Worm (Caenorhabditis elegans) whole organism, young adult: ENCODE data around the gene F56C9.6.

Source experiments
- C06A6.2 ChIP-seq: fragments of 200-800 bp; sonication (Bioruptor generic); conservative IDR thresholded peaks from 2 replicates; pipeline ENCODE4 v1.3.6; 2022; ENCODE audit warnings: missing genetic modification characterization, missing compliant biosample characterization
- F10E7.11 ChIP-seq: sonication (generic microtip); optimal IDR thresholded peaks from 2 replicates; lab custom pipeline; 2017; ENCODE audit warnings: mild to moderate bottlenecking, missing genetic modification characterization, moderate library complexity, missing compliant biosample characterization
- F33H1.4 ChIP-seq: fragments of 200-800 bp; sonication (Bioruptor generic); IDR thresholded peaks from 2 replicates; pipeline ENCODE4 v1.3.6; 2022; ENCODE audit warnings: missing genetic modification reagents, missing genetic modification characterization, missing compliant biosample characterization
- F49E8.2 ChIP-seq: sonication (generic microtip); optimal IDR thresholded peaks from 3 replicates; lab custom pipeline; 2017; ENCODE audit warnings: missing genetic modification characterization, mild to moderate bottlenecking, missing compliant biosample characterization, antibody characterized with exemption, moderate library complexity; ENCODE audit not compliant: insufficient read depth
- F52B5.7 ChIP-seq: sonication (generic microtip); optimal IDR thresholded peaks from 2 replicates; lab custom pipeline; 2016; ENCODE audit warnings: mild to moderate bottlenecking, missing genetic modification characterization, missing compliant biosample characterization
- F55B11.4 ChIP-seq: sonication (generic microtip); optimal IDR thresholded peaks from 2 replicates; lab custom pipeline; 2016; ENCODE audit warnings: missing compliant biosample characterization, missing genetic modification characterization, borderline replicate concordance; ENCODE audit not compliant: insufficient read depth
- F57A8.1 ChIP-seq: fragments of 200-800 bp; sonication (Bioruptor generic); optimal IDR thresholded peaks from 2 replicates; lab custom pipeline; 2018; ENCODE audit warnings: mild to moderate bottlenecking, missing genetic modification characterization, moderate library complexity, missing compliant biosample characterization
- F57C9.4 ChIP-seq: sonication (generic microtip); optimal IDR thresholded peaks from 2 replicates; lab custom pipeline; 2017; ENCODE audit warnings: mild to moderate bottlenecking, missing genetic modification characterization, missing compliant biosample characterization
- Y67H2A.10 ChIP-seq: fragments of 200-800 bp; sonication (Bioruptor generic); conservative IDR thresholded peaks from 2 replicates; pipeline ENCODE4 v1.3.6; 2022; ENCODE audit warnings: missing genetic modification reagents, missing genetic modification characterization, missing compliant biosample characterization
- Y79H2A.3 ChIP-seq: fragments of 200-800 bp; sonication (Bioruptor generic); conservative IDR thresholded peaks from 2 replicates; pipeline ENCODE4 v1.3.6; 2022; ENCODE audit warnings: missing genetic modification reagents, missing genetic modification characterization, missing compliant biosample characterization
- ZK185.1 ChIP-seq: sonication (generic microtip); optimal IDR thresholded peaks from 2 replicates; lab custom pipeline; 2016; ENCODE audit warnings: mild to moderate bottlenecking, missing genetic modification characterization, missing compliant biosample characterization; ENCODE audit not compliant: poor library complexity, severe bottlenecking
- ama-1 ChIP-seq, 3 experiments: fragments of 150-350 bp in 1 of 3; sonication (generic microtip) in 2 of 3; optimal IDR thresholded peaks; 2 replicates each; lab custom pipeline; 2014 to 2018; ENCODE audit warnings: missing biosample characterization in 2 of 3, missing genetic modification characterization in 2 of 3, missing genetic modification reagents in 2 of 3
- attf-3 ChIP-seq: fragments of 200-800 bp; sonication (Bioruptor generic); conservative IDR thresholded peaks from 2 replicates; pipeline ENCODE4 v1.3.6; 2022; ENCODE audit warnings: missing genetic modification reagents, missing genetic modification characterization, missing compliant biosample characterization
- attf-6 ChIP-seq: fragments of 200-800 bp; sonication (Bioruptor generic); IDR thresholded peaks from 2 replicates; pipeline ENCODE4 v1.3.6; 2022; ENCODE audit warnings: missing genetic modification reagents, missing genetic modification characterization, missing compliant biosample characterization
- bed-2 ChIP-seq: fragments of 200-800 bp; sonication (Bioruptor generic); IDR thresholded peaks from 2 replicates; pipeline ENCODE4 v1.3.6; 2022; ENCODE audit warnings: missing genetic modification reagents, missing genetic modification characterization, missing compliant biosample characterization
- cebp-1 ChIP-seq, 2 experiments: fragments of 200-800 bp in 1 of 2; sonication (Bioruptor generic) in 1 of 2; sonication (generic microtip) in 1 of 2; IDR thresholded peaks in 1 of 2; optimal IDR thresholded peaks in 1 of 2; 2 replicates each; pipeline versions ENCODE4 v1.3.6 to Lab custom; 2017 to 2022; ENCODE audit warnings: missing compliant biosample characterization in 2 of 2, missing genetic modification characterization in 2 of 2, mild to moderate bottlenecking in 1 of 2, missing genetic modification reagents in 1 of 2, moderate library complexity in 1 of 2
- ceh-27 ChIP-seq: fragments of 200-800 bp; sonication (Bioruptor generic); optimal IDR thresholded peaks from 2 replicates; lab custom pipeline; 2018; ENCODE audit warnings: mild to moderate bottlenecking, missing genetic modification characterization, moderate library complexity, missing compliant biosample characterization
- dox-1 ChIP-seq: fragments of 200-800 bp; sonication (Bioruptor generic); IDR thresholded peaks from 2 replicates; pipeline ENCODE4 v1.3.6; 2022; ENCODE audit warnings: missing genetic modification reagents, missing genetic modification characterization, missing compliant biosample characterization
- efl-1 ChIP-seq: fragments of 150-350 bp; optimal IDR thresholded peaks from 2 replicates; lab custom pipeline; 2014; ENCODE audit warnings: missing biosample characterization, missing genetic modification reagents, missing genetic modification characterization
- egrh-3 ChIP-seq: fragments of 200-800 bp; sonication (Bioruptor generic); IDR thresholded peaks from 2 replicates; pipeline ENCODE4 v1.3.6; 2022; ENCODE audit warnings: missing genetic modification reagents, missing genetic modification characterization, missing compliant biosample characterization
- fkh-3 ChIP-seq: sonication (generic microtip); optimal IDR thresholded peaks from 2 replicates; lab custom pipeline; 2016; ENCODE audit warnings: mild to moderate bottlenecking, missing genetic modification characterization, missing compliant biosample characterization
- hlh-26 ChIP-seq: fragments of 200-800 bp; sonication (Bioruptor generic); conservative IDR thresholded peaks from 2 replicates; pipeline ENCODE4 v1.3.6; 2022; ENCODE audit warnings: missing genetic modification reagents, missing genetic modification characterization, missing compliant biosample characterization
- hmg-1.2 ChIP-seq: fragments of 200-800 bp; sonication (Bioruptor generic); IDR thresholded peaks from 2 replicates; pipeline ENCODE4 v1.3.6; 2022; ENCODE audit warnings: missing genetic modification reagents, missing genetic modification characterization, missing compliant biosample characterization
- hrde-1 ChIP-seq: sonication (generic microtip); optimal IDR thresholded peaks from 2 replicates; lab custom pipeline; 2016; ENCODE audit warnings: missing genetic modification characterization, mild to moderate bottlenecking, missing compliant biosample characterization, moderate library complexity, missing genotype, missing genetic modification reagents, borderline replicate concordance
- let-526 ChIP-seq: fragments of 200-800 bp; sonication (Bioruptor generic); IDR thresholded peaks from 2 replicates; pipeline ENCODE4 v1.3.6; 2022; ENCODE audit warnings: missing genetic modification reagents, missing genetic modification characterization, missing compliant biosample characterization
- let-607 ChIP-seq, 2 experiments: fragments of 200-800 bp in 1 of 2; sonication (Bioruptor generic) in 1 of 2; sonication (generic microtip) in 1 of 2; optimal IDR thresholded peaks; 2 replicates each; lab custom pipeline; 2016 to 2018; ENCODE audit warnings: mild to moderate bottlenecking in 2 of 2, missing compliant biosample characterization in 2 of 2, missing genetic modification characterization in 2 of 2, moderate library complexity in 2 of 2, missing genotype in 1 of 2
- lin-26 ChIP-seq: fragments of 200-800 bp; sonication (Bioruptor generic); IDR thresholded peaks from 2 replicates; pipeline ENCODE4 v1.3.6; 2022; ENCODE audit warnings: missing genetic modification reagents, missing genetic modification characterization, missing compliant biosample characterization
- lin-40 ChIP-seq: sonication (generic microtip); optimal IDR thresholded peaks from 2 replicates; lab custom pipeline; 2016; ENCODE audit warnings: missing genetic modification characterization, mild to moderate bottlenecking, missing compliant biosample characterization, missing genotype, missing genetic modification reagents
- lsl-1 ChIP-seq: fragments of 200-800 bp; sonication (Bioruptor generic); optimal IDR thresholded peaks from 2 replicates; lab custom pipeline; 2018; ENCODE audit warnings: mild to moderate bottlenecking, missing genetic modification characterization, moderate library complexity, missing compliant biosample characterization
- lsy-27 ChIP-seq: sonication (generic microtip); optimal IDR thresholded peaks from 2 replicates; lab custom pipeline; 2017; ENCODE audit warnings: missing genetic modification characterization, mild to moderate bottlenecking, missing compliant biosample characterization, antibody characterized with exemption, missing genotype, borderline replicate concordance; ENCODE audit not compliant: insufficient read depth
- mxl-1 ChIP-seq: sonication (generic microtip); optimal IDR thresholded peaks from 2 replicates; lab custom pipeline; 2016; ENCODE audit warnings: missing genetic modification characterization, missing compliant biosample characterization
- nfya-1 ChIP-seq: sonication (generic microtip); optimal IDR thresholded peaks from 2 replicates; lab custom pipeline; 2017; ENCODE audit warnings: antibody characterized with exemption, missing compliant biosample characterization, missing genetic modification characterization, borderline replicate concordance; ENCODE audit not compliant: insufficient read depth
- nhr-90 ChIP-seq: sonication (generic microtip); optimal IDR thresholded peaks from 2 replicates; lab custom pipeline; 2016; ENCODE audit warnings: missing genotype, mild to moderate bottlenecking, missing genetic modification characterization, missing compliant biosample characterization
- pbrm-1 ChIP-seq: fragments of 200-800 bp; sonication (Bioruptor generic); IDR thresholded peaks from 2 replicates; pipeline ENCODE4 v1.3.6; 2022; ENCODE audit warnings: missing genetic modification reagents, missing genetic modification characterization, missing compliant biosample characterization
- rec-8 ChIP-seq, 2 experiments: sonication (generic microtip); optimal IDR thresholded peaks; 2 replicates each; lab custom pipeline; 2016; ENCODE audit warnings: mild to moderate bottlenecking in 2 of 2, missing genetic modification characterization in 2 of 2, missing genetic modification reagents in 2 of 2, missing genotype in 2 of 2, missing biosample characterization in 1 of 2, missing compliant biosample characterization in 1 of 2, moderate library complexity in 1 of 2
- repo-1 ChIP-seq: sonication (generic microtip); optimal IDR thresholded peaks from 2 replicates; lab custom pipeline; 2017; ENCODE audit warnings: mild to moderate bottlenecking, missing genetic modification characterization, missing compliant biosample characterization
- sptf-2 ChIP-seq: fragments of 200-800 bp; sonication (Bioruptor generic); optimal IDR thresholded peaks from 2 replicates; lab custom pipeline; 2018; ENCODE audit warnings: mild to moderate bottlenecking, missing genetic modification characterization, missing compliant biosample characterization
- tbp1 ChIP-seq: fragments of 200-800 bp; sonication (Bioruptor generic); optimal IDR thresholded peaks from 2 replicates; lab custom pipeline; 2018; ENCODE audit warnings: mild to moderate bottlenecking, missing genetic modification characterization, missing compliant biosample characterization
- tlf-1 ChIP-seq: fragments of 200-800 bp; sonication (Bioruptor generic); optimal IDR thresholded peaks from 2 replicates; lab custom pipeline; 2018; ENCODE audit warnings: mild to moderate bottlenecking, missing genetic modification characterization, missing compliant biosample characterization
- unc-62 ChIP-seq: fragments of 150-350 bp; optimal IDR thresholded peaks from 2 replicates; lab custom pipeline; 2014; ENCODE audit warnings: missing biosample characterization, missing genetic modification reagents, missing genetic modification characterization
- zfh-2 ChIP-seq: fragments of 200-800 bp; sonication (Bioruptor generic); conservative IDR thresholded peaks from 2 replicates; pipeline ENCODE4 v1.3.6; 2022; ENCODE audit warnings: missing genetic modification reagents, missing genetic modification characterization, missing compliant biosample characterization
- zim-3 ChIP-seq: sonication (generic microtip); optimal IDR thresholded peaks from 2 replicates; lab custom pipeline; 2017; ENCODE audit warnings: mild to moderate bottlenecking, missing genetic modification characterization, moderate library complexity, missing compliant biosample characterization
- ztf-22 ChIP-seq: fragments of 200-800 bp; sonication (Bioruptor generic); optimal IDR thresholded peaks from 2 replicates; lab custom pipeline; 2018; ENCODE audit warnings: mild to moderate bottlenecking, missing genetic modification characterization, moderate library complexity, missing compliant biosample characterization
- ztf-26 ChIP-seq: sonication (generic microtip); optimal IDR thresholded peaks from 2 replicates; lab custom pipeline; 2017; ENCODE audit warnings: missing genetic modification characterization, missing compliant biosample characterization
- ztf-3 ChIP-seq: fragments of 200-800 bp; sonication (Bioruptor generic); optimal IDR thresholded peaks from 2 replicates; lab custom pipeline; 2018; ENCODE audit warnings: mild to moderate bottlenecking, missing genetic modification characterization, missing compliant biosample characterization

F56C9.6 gene

ce11 chrIII:7310662-7311340 is at the start of gene F56C9.6, which contains the start of gene F56C9.3:
F56C9.6 (minus strand) TSS chrIII:7310773.
F56C9.3 (plus strand) TSS chrIII:7311290.
- TF ChIP-seq tlf-1: no peak
- peak; percentile 95 for TF ChIP-seq efl-1 (GFP tag; lab: Kevin White, UChicago)
- no peak for TF ChIP-seq let-526 (GFP tag; lab: Robert Waterston, UW)
- peak; percentile 95 for TF ChIP-seq F33H1.4 (GFP tag; lab: Robert Waterston, UW)
- no peak for TF ChIP-seq ama-1 (optimal IDR thresholded peaks at IDR 0.05; lab: Kevin White, UChicago)
- TF ChIP-seq ama-1 (GFP tag; optimal IDR thresholded peaks at IDR 0.05; lab: Kevin White, UChicago): no peak
- no peak for TF ChIP-seq rec-8 (tag; optimal IDR thresholded peaks at IDR 0.05; lab: Kevin White, UChicago)
- TF ChIP-seq F55B11.4 (tag; lab: Kevin White, UChicago): no peak
- TF ChIP-seq hmg-1.2 (GFP tag; lab: Robert Waterston, UW): peak; percentile 12; the same call in 1 of the 2 replicates
- no peak for TF ChIP-seq sptf-2 (GFP tag; lab: Kevin White, UChicago)
- no peak for TF ChIP-seq lin-40 (tag; lab: Kevin White, UChicago)
- no peak for TF ChIP-seq ZK185.1 (tag; lab: Kevin White, UChicago)
- no peak for TF ChIP-seq mxl-1 (tag; lab: Kevin White, UChicago)
- no peak for TF ChIP-seq ztf-3
- TF ChIP-seq egrh-3 (GFP tag; lab: Robert Waterston, UW): no peak
- TF ChIP-seq pbrm-1 (GFP tag; lab: Robert Waterston, UW): no peak
- TF ChIP-seq zim-3 (tag; lab: Kevin White, UChicago): no peak
- TF ChIP-seq F49E8.2 (tag; lab: Kevin White, UChicago): peak; percentile 79
- no peak for TF ChIP-seq F10E7.11 (tag; lab: Kevin White, UChicago)
- TF ChIP-seq Y79H2A.3 (GFP tag; lab: Robert Waterston, UW): no peak
- no peak for TF ChIP-seq F52B5.7 (tag; lab: Kevin White, UChicago)
- no peak for TF ChIP-seq nfya-1
- no peak for TF ChIP-seq ztf-26
- TF ChIP-seq zfh-2: no peak
- TF ChIP-seq fkh-3 (tag; lab: Kevin White, UChicago): no peak
- no peak for TF ChIP-seq nhr-90
- no peak for TF ChIP-seq F57A8.1 (GFP tag; lab: Kevin White, UChicago)
- no peak for TF ChIP-seq bed-2 (GFP tag; lab: Robert Waterston, UW)
- TF ChIP-seq F57C9.4: no peak
- no peak for TF ChIP-seq unc-62 (GFP tag; lab: Kevin White, UChicago)
- peak; percentile 91 for TF ChIP-seq lsl-1 (GFP tag; lab: Kevin White, UChicago)
- TF ChIP-seq attf-6: no peak
- peak; percentile 16 for TF ChIP-seq tbp1 (GFP tag; lab: Kevin White, UChicago)
- no peak for TF ChIP-seq attf-3 (GFP tag; lab: Robert Waterston, UW)
- no peak for TF ChIP-seq hlh-26
- no peak for TF ChIP-seq let-607 (tag; optimal IDR thresholded peaks at IDR 0.05; lab: Kevin White, UChicago)
- TF ChIP-seq C06A6.2 (GFP tag; lab: Robert Waterston, UW): no peak
- TF ChIP-seq Y67H2A.10 (GFP tag; lab: Robert Waterston, UW): no peak
- TF ChIP-seq lsy-27 (tag; lab: Kevin White, UChicago): no peak
- TF ChIP-seq repo-1: no peak
- TF ChIP-seq dox-1 (GFP tag; lab: Robert Waterston, UW): 0 out of 2 replicates have a peak, but pooled peaks have one; percentile 4
- no peak for TF ChIP-seq hrde-1
- no peak for TF ChIP-seq cebp-1 (GFP tag; IDR thresholded peaks at IDR 0.05; lab: Robert Waterston, UW)
- TF ChIP-seq cebp-1 (tag; optimal IDR thresholded peaks at IDR 0.05; lab: Kevin White, UChicago): no peak
- 0 out of 2 replicates have a peak, but pooled peaks have one; percentile 12 for TF ChIP-seq lin-26 (GFP tag; lab: Robert Waterston, UW)
- TF ChIP-seq ceh-27 (GFP tag; lab: Kevin White, UChicago): no peak
- TF ChIP-seq ztf-22 (GFP tag; lab: Kevin White, UChicago): no peak
